Worm (Caenorhabditis elegans) whole organism, mixed stage, embryonic: ENCODE measurements around the gene gpdh-2.

Source experiments
- elt-1 ChIP-seq: sonication (generic microtip); optimal IDR thresholded peaks from 2 replicates; lab custom pipeline; 2017; ENCODE audit warnings: missing genetic modification characterization, mild to moderate bottlenecking, missing compliant biosample characterization, antibody characterized with exemption, moderate library complexity, borderline replicate concordance; ENCODE audit not compliant: insufficient read depth
- elt-3 ChIP-seq: fragments of 150-350 bp; optimal IDR thresholded peaks from 2 replicates; lab custom pipeline; 2014; ENCODE audit warnings: missing biosample characterization, missing genetic modification characterization
- lin-13 ChIP-seq: fragments of 150-350 bp; optimal IDR thresholded peaks from 2 replicates; lab custom pipeline; 2014; ENCODE audit warnings: missing biosample characterization, missing genetic modification characterization
- lsy-2 ChIP-seq: fragments of 150-350 bp; optimal IDR thresholded peaks from 2 replicates; lab custom pipeline; 2014; ENCODE audit warnings: missing biosample characterization, missing genetic modification characterization
- nhr-76 ChIP-seq: sonication (generic microtip); optimal IDR thresholded peaks from 2 replicates; lab custom pipeline; 2017; ENCODE audit warnings: missing biosample characterization, missing genetic modification characterization
- snpc-4 ChIP-seq: fragments of 150-350 bp; optimal IDR thresholded peaks from 2 replicates; lab custom pipeline; 2014; ENCODE audit warnings: missing biosample characterization, missing genetic modification characterization
- unc-120 ChIP-seq: sonication (generic microtip); optimal IDR thresholded peaks from 2 replicates; lab custom pipeline; 2017; ENCODE audit warnings: missing genetic modification characterization, missing compliant biosample characterization; ENCODE audit not compliant: poor library complexity, severe bottlenecking
- ztf-11 ChIP-seq: fragments of 150-350 bp; optimal IDR thresholded peaks from 2 replicates; lab custom pipeline; 2014; ENCODE audit warnings: missing biosample characterization, missing genetic modification characterization

- no peak for TF ChIP-seq lin-13
- TF ChIP-seq snpc-4 = no peak
- no peak for TF ChIP-seq elt-3 (tag; lab: Kevin White, UChicago)
- TF ChIP-seq elt-1 (tag; lab: Kevin White, UChicago) = no peak
- TF ChIP-seq unc-120 (tag; lab: Kevin White, UChicago) = no peak
- TF ChIP-seq lsy-2 (tag; lab: Kevin White, UChicago) = no peak
- TF ChIP-seq nhr-76 (tag; lab: Kevin White, UChicago) = no peak
- no peak for TF ChIP-seq ztf-11
Measured at ce11 chrIII:9891324-9891723, 32.3 kb upstream of the gpdh-2 start, which contains the start of gene alg-4.
